Fruit fly (Drosophila melanogaster) S2 (cell line): ENCODE measurements around the gene CG33643.

Experiments used
- CG8478 ChIP-seq: fragments of >200 bp; optimal IDR thresholded peaks from 2 replicates; lab custom pipeline; 2018
- CTCF ChIP-seq, 2 experiments: fragments of >200 bp; optimal IDR thresholded peaks; 2 replicates each; lab custom pipeline; 2018

DNA sequence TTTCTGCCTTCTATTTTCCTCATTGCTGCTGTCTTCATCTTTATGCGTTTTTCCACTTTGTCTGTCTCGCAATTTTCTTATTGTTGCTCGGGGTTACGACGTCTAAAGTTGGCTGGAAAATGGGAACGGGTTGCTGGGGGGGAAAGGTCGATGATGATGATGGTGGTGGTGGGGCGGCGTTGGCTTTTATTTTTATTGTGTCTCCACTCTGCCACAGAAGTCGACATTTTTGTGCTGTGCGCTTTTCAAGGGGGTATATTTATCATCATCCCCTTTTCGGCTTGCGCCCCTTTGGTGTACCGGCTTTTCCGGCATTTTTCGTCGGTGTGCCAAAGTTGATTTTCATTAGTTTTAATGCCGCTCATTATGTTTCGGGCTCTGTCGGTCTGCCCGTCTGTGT, 24.5 kb downstream of the CG33643 start:
- no peak for TF ChIP-seq CG8478 (lab: Kevin White, UChicago)
- TF ChIP-seq CTCF (optimal IDR thresholded peaks at IDR 0.05; lab: Kevin White, UChicago): no peak
